Worm (Caenorhabditis elegans) whole organism, L3 larva: Measurements from ENCODE around the gene W04D2.4.

Experiments
- R02D3.7 ChIP-seq: fragments of 150-350 bp; optimal IDR thresholded peaks from 2 replicates; lab custom pipeline; 2014; ENCODE audit warnings: missing biosample characterization, missing genetic modification characterization
- ZK546.5 ChIP-seq: sonication (generic microtip); optimal IDR thresholded peaks from 2 replicates; lab custom pipeline; 2017; ENCODE audit warnings: missing biosample characterization, missing genetic modification characterization
- aly-2 ChIP-seq: fragments of 150-350 bp; optimal IDR thresholded peaks from 2 replicates; lab custom pipeline; 2014; ENCODE audit warnings: missing biosample characterization, missing genetic modification characterization
- ama-1 ChIP-seq: fragments of 150-350 bp; optimal IDR thresholded peaks from 2 replicates; lab custom pipeline; 2018
- ceh-16 ChIP-seq: sonication (generic microtip); optimal IDR thresholded peaks from 2 replicates; lab custom pipeline; 2017; ENCODE audit warnings: missing biosample characterization, missing genetic modification characterization
- ceh-28 ChIP-seq: fragments of 150-350 bp; optimal IDR thresholded peaks from 2 replicates; lab custom pipeline; 2014; ENCODE audit warnings: missing biosample characterization, missing genetic modification reagents, missing genetic modification characterization
- ceh-82 ChIP-seq: fragments of 150-350 bp; optimal IDR thresholded peaks from 2 replicates; lab custom pipeline; 2014; ENCODE audit warnings: missing biosample characterization, missing genetic modification characterization
- ceh-9 ChIP-seq: sonication (generic microtip); optimal IDR thresholded peaks from 2 replicates; lab custom pipeline; 2018; ENCODE audit warnings: missing biosample characterization, missing genetic modification characterization
- daf-12 ChIP-seq: fragments of 150-350 bp; optimal IDR thresholded peaks from 2 replicates; lab custom pipeline; 2014; ENCODE audit warnings: missing biosample characterization, missing genetic modification reagents, missing genetic modification characterization
- egl-27 ChIP-seq: sonication (generic microtip); optimal IDR thresholded peaks from 4 replicates; lab custom pipeline; 2017; ENCODE audit warnings: missing biosample characterization, missing genetic modification reagents, missing genetic modification characterization
- egl-5 ChIP-seq: fragments of 150-350 bp; optimal IDR thresholded peaks from 2 replicates; lab custom pipeline; 2017; ENCODE audit warnings: missing biosample characterization, missing genetic modification reagents, missing genetic modification characterization, inconsistent platforms
- elt-1 ChIP-seq: fragments of 150-350 bp; optimal IDR thresholded peaks from 2 replicates; lab custom pipeline; 2014; ENCODE audit warnings: missing biosample characterization, missing genetic modification characterization
- elt-2 ChIP-seq: sonication (generic microtip); optimal IDR thresholded peaks from 2 replicates; lab custom pipeline; 2016; ENCODE audit warnings: missing genetic modification reagents, mild to moderate bottlenecking, missing genetic modification characterization, missing compliant biosample characterization
- elt-3 ChIP-seq, 3 experiments: fragments of 150-350 bp in 1 of 3; sonication (generic microtip) in 2 of 3; optimal IDR thresholded peaks; 2 replicates in 2 of 3; 4 replicates in 1 of 3; lab custom pipeline; 2014 to 2017; ENCODE audit warnings: missing biosample characterization in 3 of 3, missing genetic modification characterization in 3 of 3
- eor-1 ChIP-seq, 2 experiments: fragments of 150-350 bp; optimal IDR thresholded peaks; 2 replicates each; lab custom pipeline; 2014 to 2018; ENCODE audit warnings: missing biosample characterization in 2 of 2, missing genetic modification characterization in 2 of 2
- fkh-10 ChIP-seq: sonication (generic microtip); optimal IDR thresholded peaks from 2 replicates; lab custom pipeline; 2017; ENCODE audit warnings: missing biosample characterization, missing genetic modification reagents, missing genetic modification characterization
- fkh-2 ChIP-seq: fragments of 150-350 bp; optimal IDR thresholded peaks from 2 replicates; lab custom pipeline; 2014; ENCODE audit warnings: missing biosample characterization, missing genetic modification reagents, missing genetic modification characterization
- fos-1 ChIP-seq: fragments of 150-350 bp; optimal IDR thresholded peaks from 2 replicates; lab custom pipeline; 2014; ENCODE audit warnings: missing biosample characterization, missing genetic modification characterization
- hmg-11 ChIP-seq: sonication (generic microtip); optimal IDR thresholded peaks from 2 replicates; lab custom pipeline; 2016; ENCODE audit warnings: missing genetic modification characterization, missing compliant biosample characterization
- jun-1 ChIP-seq: fragments of 150-350 bp; optimal IDR thresholded peaks from 2 replicates; lab custom pipeline; 2014; ENCODE audit warnings: missing biosample characterization, missing genetic modification reagents, missing genetic modification characterization
- lin-15B ChIP-seq: fragments of 150-350 bp; optimal IDR thresholded peaks from 2 replicates; lab custom pipeline; 2014; ENCODE audit warnings: missing biosample characterization, missing genetic modification characterization
- lin-39 ChIP-seq: fragments of 150-350 bp; optimal IDR thresholded peaks from 2 replicates; lab custom pipeline; 2018; ENCODE audit warnings: missing biosample characterization, missing genetic modification reagents, missing genetic modification characterization
- lsy-12 ChIP-seq: sonication (generic microtip); optimal IDR thresholded peaks from 2 replicates; lab custom pipeline; 2016; ENCODE audit warnings: mild to moderate bottlenecking, missing genetic modification characterization, missing compliant biosample characterization
- mdl-1 ChIP-seq: fragments of 150-350 bp; optimal IDR thresholded peaks from 2 replicates; lab custom pipeline; 2014; ENCODE audit warnings: missing biosample characterization, missing genetic modification characterization
- mml-1 ChIP-seq: fragments of 150-350 bp; sonication (generic microtip); optimal IDR thresholded peaks from 3 replicates; lab custom pipeline; 2014; ENCODE audit warnings: missing biosample characterization, missing genetic modification characterization
- nfya-1 ChIP-seq: sonication (generic microtip); optimal IDR thresholded peaks from 2 replicates; lab custom pipeline; 2017; ENCODE audit warnings: missing genetic modification characterization, mild to moderate bottlenecking, missing compliant biosample characterization, antibody characterized with exemption, moderate library complexity; ENCODE audit not compliant: insufficient read depth
- nhr-11 ChIP-seq: fragments of 150-350 bp; optimal IDR thresholded peaks from 2 replicates; lab custom pipeline; 2014; ENCODE audit warnings: missing biosample characterization, missing genetic modification characterization
- nhr-12 ChIP-seq: fragments of 150-350 bp; optimal IDR thresholded peaks from 2 replicates; lab custom pipeline; 2014; ENCODE audit warnings: missing biosample characterization, missing genetic modification characterization
- nhr-23 ChIP-seq: fragments of 150-350 bp; optimal IDR thresholded peaks from 2 replicates; lab custom pipeline; 2014; ENCODE audit warnings: missing biosample characterization, missing genetic modification reagents, missing genetic modification characterization
- nhr-237 ChIP-seq: fragments of 150-350 bp; optimal IDR thresholded peaks from 2 replicates; lab custom pipeline; 2014; ENCODE audit warnings: missing biosample characterization, missing genetic modification characterization
- nhr-25 ChIP-seq: sonication (generic microtip); optimal IDR thresholded peaks from 2 replicates; lab custom pipeline; 2017; ENCODE audit warnings: missing biosample characterization, missing genetic modification characterization
- nhr-28 ChIP-seq: fragments of 150-350 bp; optimal IDR thresholded peaks from 2 replicates; lab custom pipeline; 2014; ENCODE audit warnings: missing biosample characterization, missing genetic modification characterization
- nhr-43 ChIP-seq: sonication (generic microtip); optimal IDR thresholded peaks from 2 replicates; lab custom pipeline; 2016; ENCODE audit warnings: mild to moderate bottlenecking, missing genetic modification characterization, missing compliant biosample characterization; ENCODE audit not compliant: poor library complexity, severe bottlenecking
- nhr-67 ChIP-seq: fragments of 150-350 bp; optimal IDR thresholded peaks from 2 replicates; lab custom pipeline; 2014; ENCODE audit warnings: missing biosample characterization, missing genetic modification characterization
- nhr-76 ChIP-seq: fragments of 150-350 bp; sonication (generic microtip); optimal IDR thresholded peaks from 5 replicates; lab custom pipeline; 2014; ENCODE audit warnings: missing biosample characterization, missing genetic modification characterization
- nhr-77 ChIP-seq: fragments of 150-350 bp; optimal IDR thresholded peaks from 2 replicates; lab custom pipeline; 2014; ENCODE audit warnings: missing biosample characterization, missing genetic modification characterization
- pha-4 ChIP-seq: fragments of 150-350 bp; optimal IDR thresholded peaks from 2 replicates; lab custom pipeline; 2014; ENCODE audit warnings: missing biosample characterization, missing genetic modification reagents, missing genetic modification characterization
- pqm-1 ChIP-seq: fragments of 150-350 bp; optimal IDR thresholded peaks from 2 replicates; lab custom pipeline; 2017; ENCODE audit warnings: missing biosample characterization, missing genetic modification characterization, inconsistent platforms
- sea-2 ChIP-seq: fragments of 150-350 bp; sonication (generic microtip); optimal IDR thresholded peaks from 4 replicates; lab custom pipeline; 2014; ENCODE audit warnings: missing biosample characterization, missing genetic modification reagents, missing genetic modification characterization
- skn-1 ChIP-seq: fragments of 150-350 bp; optimal IDR thresholded peaks from 2 replicates; lab custom pipeline; 2014; ENCODE audit warnings: missing biosample characterization, missing genetic modification characterization
- snpc-4 ChIP-seq: fragments of 150-350 bp; optimal IDR thresholded peaks from 2 replicates; lab custom pipeline; 2014; ENCODE audit warnings: missing biosample characterization, missing genetic modification characterization
- tbx-2 ChIP-seq: sonication (generic microtip); optimal IDR thresholded peaks from 2 replicates; lab custom pipeline; 2016; ENCODE audit warnings: mild to moderate bottlenecking, missing genetic modification characterization, missing compliant biosample characterization
- unc-39 ChIP-seq: sonication (generic microtip); optimal IDR thresholded peaks from 4 replicates; lab custom pipeline; 2017; ENCODE audit warnings: missing biosample characterization, missing genetic modification characterization
- unc-62 ChIP-seq: fragments of 150-350 bp; sonication (generic microtip); optimal IDR thresholded peaks from 4 replicates; lab custom pipeline; 2014; ENCODE audit warnings: missing biosample characterization, missing genetic modification reagents, missing genetic modification characterization
- zag-1 ChIP-seq: fragments of 150-350 bp; optimal IDR thresholded peaks from 2 replicates; lab custom pipeline; 2014; ENCODE audit warnings: missing biosample characterization, missing genetic modification characterization
- ztf-11 ChIP-seq: fragments of 150-350 bp; optimal IDR thresholded peaks from 2 replicates; lab custom pipeline; 2014; ENCODE audit warnings: missing biosample characterization, missing genetic modification characterization
- ztf-4 ChIP-seq: fragments of 150-350 bp; optimal IDR thresholded peaks from 2 replicates; lab custom pipeline; 2014; ENCODE audit warnings: missing biosample characterization, missing genetic modification characterization

The W04D2.4 gene

DNA sequence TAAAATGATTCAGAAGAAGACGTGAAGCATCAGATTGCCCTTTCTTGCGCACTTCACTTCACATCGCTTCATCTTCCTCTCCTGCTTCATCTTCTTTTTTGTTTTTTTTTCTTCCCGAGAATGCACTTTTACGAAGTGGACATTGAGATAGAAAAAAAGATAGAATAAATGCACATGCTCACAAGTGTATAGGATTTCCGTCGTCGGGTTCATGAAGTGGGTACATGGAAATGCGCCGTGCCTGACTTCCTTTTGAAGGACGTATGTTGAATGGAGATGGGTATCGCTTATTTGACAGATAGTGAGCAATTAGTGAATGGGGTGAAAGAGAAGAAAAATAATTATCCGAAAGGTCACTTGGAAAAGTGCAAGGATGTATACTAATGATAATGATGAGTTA, 32.6 kb upstream of the W04D2.4 start:
- TF ChIP-seq nhr-12 (tag; lab: Kevin White, UChicago) (no peak), fos-1 (tag; lab: Kevin White, UChicago) (no peak), nhr-237 (no peak), elt-1 (tag; lab: Kevin White, UChicago) (peak; percentile 68), ceh-16 (tag; lab: Kevin White, UChicago) (peak; percentile 65), zag-1 (peak; percentile 27), R02D3.7 (tag; lab: Kevin White, UChicago) (no peak), egl-5 (tag; lab: Kevin White, UChicago) (no peak), egl-27 (tag; lab: Kevin White, UChicago) (no peak), daf-12 (tag; lab: Kevin White, UChicago) (peak; percentile 27), jun-1 (tag; lab: Kevin White, UChicago) (no peak), tbx-2 (peak; percentile 56), nhr-11 (tag; lab: Kevin White, UChicago) (no peak), unc-62 (GFP tag; lab: Kevin White, UChicago) (peak; percentile 53), fkh-10 (peak; percentile 84), hmg-11 (peak; percentile 16), nfya-1 (tag; lab: Kevin White, UChicago) (peak; percentile 33)

DNA sequence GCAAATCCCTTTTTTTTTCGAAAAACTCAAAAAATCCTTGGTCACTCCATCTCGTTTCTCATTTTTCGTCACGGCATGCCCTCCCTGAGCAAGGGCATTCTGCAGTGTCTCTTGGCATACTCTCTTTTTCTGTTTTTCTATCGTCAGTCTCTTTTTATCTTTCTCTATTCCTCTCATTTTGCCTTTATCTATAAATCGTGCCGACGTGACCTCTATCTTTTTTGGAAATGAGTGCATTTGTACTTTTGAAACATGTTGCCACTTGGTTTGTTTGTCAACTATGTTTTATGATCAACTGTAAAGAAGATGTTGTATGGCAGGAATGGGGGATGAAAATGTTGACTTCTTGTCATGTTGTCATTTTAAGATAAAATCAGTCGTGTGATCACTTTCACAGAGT, 31.4 kb upstream of the W04D2.4 start:
- TF ChIP-seq nhr-28, result no peak
- TF ChIP-seq nfya-1 (tag; lab: Kevin White, UChicago), result peak; percentile 82
- no peak for TF ChIP-seq nhr-12 (tag; lab: Kevin White, UChicago)
- TF ChIP-seq mml-1 (tag; lab: Kevin White, UChicago), result no peak
- no peak for TF ChIP-seq fos-1 (tag; lab: Kevin White, UChicago)
- no peak for TF ChIP-seq nhr-43
- TF ChIP-seq lsy-12 (tag; lab: Kevin White, UChicago), result no peak
- TF ChIP-seq ceh-82 (tag; lab: Kevin White, UChicago), result no peak
- no peak for TF ChIP-seq nhr-76
- TF ChIP-seq nhr-77 (tag; lab: Kevin White, UChicago), result no peak
- peak; percentile 12 for TF ChIP-seq lin-15B
- peak; percentile 91 for TF ChIP-seq nhr-25 (tag; lab: Kevin White, UChicago)
- no peak for TF ChIP-seq ceh-16 (tag; lab: Kevin White, UChicago)
- TF ChIP-seq elt-1 (tag; lab: Kevin White, UChicago), result peak; percentile 57
- TF ChIP-seq nhr-67, result no peak
- no peak for TF ChIP-seq aly-2 (tag; lab: Kevin White, UChicago)
- no peak for TF ChIP-seq ceh-9 (tag; lab: Kevin White, UChicago)
- TF ChIP-seq unc-39 (tag; lab: Kevin White, UChicago), result no peak
- peak; percentile 16 for TF ChIP-seq nhr-23 (tag; lab: Kevin White, UChicago)
- peak; percentile 30 for TF ChIP-seq snpc-4
- no peak for TF ChIP-seq eor-1 (tag; optimal IDR thresholded peaks at IDR 0.05; lab: Kevin White, UChicago)
- no peak for TF ChIP-seq nhr-237
- TF ChIP-seq egl-27 (tag; lab: Kevin White, UChicago), result no peak
- TF ChIP-seq R02D3.7 (tag; lab: Kevin White, UChicago), result peak; percentile 19
- TF ChIP-seq ztf-4 (tag; lab: Kevin White, UChicago), result no peak
- TF ChIP-seq elt-2, result peak; percentile 40
- peak; percentile 48 for TF ChIP-seq hmg-11
- no peak for TF ChIP-seq fkh-10
- TF ChIP-seq lin-39 (tag; lab: Kevin White, UChicago), result peak; percentile 17
- no peak for TF ChIP-seq zag-1
- TF ChIP-seq unc-62 (GFP tag; lab: Kevin White, UChicago), result peak; percentile 84
- TF ChIP-seq fkh-2, result no peak
- TF ChIP-seq egl-5 (tag; lab: Kevin White, UChicago), result no peak
- peak; percentile 42 for TF ChIP-seq mdl-1
- peak; percentile 44 for TF ChIP-seq jun-1 (tag; lab: Kevin White, UChicago)
- TF ChIP-seq elt-3 (tag; optimal IDR thresholded peaks at IDR 0.05; lab: Kevin White, UChicago), result peak in 1 of 3 experiments; percentile 27
- no peak for TF ChIP-seq sea-2 (GFP tag; lab: Kevin White, UChicago)
- TF ChIP-seq ztf-11, result no peak
- TF ChIP-seq ceh-28 (tag; lab: Kevin White, UChicago), result peak; percentile 15
- no peak for TF ChIP-seq ZK546.5 (tag; lab: Kevin White, UChicago)
- TF ChIP-seq pqm-1, result peak; percentile 66
- no peak for TF ChIP-seq nhr-11 (tag; lab: Kevin White, UChicago)
- no peak for TF ChIP-seq ama-1 (lab: Kevin White, UChicago)
- peak; percentile 35 for TF ChIP-seq pha-4 (tag; lab: Kevin White, UChicago)
- no peak for TF ChIP-seq skn-1
- peak; percentile 92 for TF ChIP-seq daf-12 (tag; lab: Kevin White, UChicago)
- TF ChIP-seq tbx-2, result peak; percentile 8
